Fruit fly (Drosophila melanogaster): ENCODE measurements around the gene nAChRbeta3.

- TF ChIP-seq fd96Ca (GFP tag; IDR thresholded peaks at IDR 0.05) (no peak), Snoo (tag; optimal IDR thresholded peaks at IDR 0.05) (no peak), Ets98B (GFP tag; IDR thresholded peaks at IDR 0.05) (no peak)
Observed at dm6 chr2L:549637-550036, 4.7 kb downstream of the nAChRbeta3 start.

Measured in whole organism, pupa.